Fruit fly (Drosophila melanogaster): ENCODE results near the gene Sgs8.

Sgs8 gene

DNA sequence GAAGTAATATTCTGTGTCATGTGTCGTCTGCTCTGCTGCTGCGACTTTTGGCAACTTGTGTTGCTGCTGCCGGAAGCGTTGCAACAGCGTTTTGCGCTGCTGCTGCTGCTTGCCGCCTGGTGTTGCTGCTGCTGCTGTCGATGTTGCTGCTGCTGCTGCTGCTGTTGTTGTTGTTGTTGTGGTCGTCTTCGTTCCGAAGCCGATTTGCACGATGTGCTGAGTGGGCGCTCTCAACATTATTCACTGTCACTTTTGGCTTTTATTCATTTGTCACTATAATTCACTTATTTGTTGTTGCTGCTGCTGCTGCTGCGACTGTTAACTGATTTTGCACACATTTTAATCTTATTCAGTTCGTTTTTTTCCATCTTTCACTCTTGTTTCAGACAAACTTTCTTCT lies 33.2 kb upstream of the Sgs8 start:
- TF ChIP-seq CG7271 (tag; optimal IDR thresholded peaks at IDR 0.05), result no peak
- no peak for TF ChIP-seq nerfin-1 (tag; optimal IDR thresholded peaks at IDR 0.05)
- TF ChIP-seq CG2889 (GFP tag; IDR thresholded peaks at IDR 0.05), result no peak
- no peak for TF ChIP-seq CG17328 (GFP tag; IDR thresholded peaks at IDR 0.05)
- peak in 1 of 2 experiments; percentile 49 for TF ChIP-seq Dfd (GFP tag; optimal IDR thresholded peaks at IDR 0.05)
- TF ChIP-seq CG13894 (tag; optimal IDR thresholded peaks at IDR 0.05), result no peak

DNA sequence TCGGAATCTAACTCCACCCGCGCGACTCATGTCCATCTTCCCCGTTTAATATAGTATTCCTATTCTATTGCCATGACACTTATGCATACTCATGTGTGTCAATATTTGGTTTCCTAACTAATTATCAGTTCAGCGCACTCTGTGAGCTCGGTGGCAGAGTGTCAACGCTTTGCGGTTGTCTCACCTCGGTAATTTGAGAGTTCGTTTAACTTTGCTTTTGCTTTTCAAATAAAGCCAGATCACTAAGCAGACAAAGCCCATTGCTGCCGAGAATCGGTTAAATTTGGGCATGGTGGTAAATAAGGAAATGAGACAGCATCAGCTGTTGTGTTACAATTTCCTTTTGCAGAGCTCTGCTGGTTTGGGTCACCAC lies 31.1 kb upstream of the Sgs8 start:
- peak; percentile 38 for TF ChIP-seq unpg (GFP tag; optimal IDR thresholded peaks at IDR 0.05)
- peak; percentile 21 for TF ChIP-seq CG7745 (tag; optimal IDR thresholded peaks at IDR 0.05)
- no peak for TF ChIP-seq CG3065 (GFP tag; optimal IDR thresholded peaks at IDR 0.05)
- no peak for TF ChIP-seq dimm (GFP tag; IDR thresholded peaks at IDR 0.05)
- TF ChIP-seq CG3407 (GFP tag; optimal IDR thresholded peaks at IDR 0.05), result peak; percentile 63
- TF ChIP-seq CG12299 (tag; optimal IDR thresholded peaks at IDR 0.05), result peak; percentile 11
- TF ChIP-seq sens-2 (GFP tag; IDR thresholded peaks at IDR 0.05), result no peak
- TF ChIP-seq CG17568 (GFP tag; optimal IDR thresholded peaks at IDR 0.05), result peak; percentile 75
- TF ChIP-seq CG31441 (GFP tag; IDR thresholded peaks at IDR 0.05), result no peak
- peak; percentile 21; the same call in 1 of the 2 replicates for TF ChIP-seq CG1024 (GFP tag; IDR thresholded peaks at IDR 0.05)
- peak; percentile 29; the same call in 1 of the 2 replicates for TF ChIP-seq onecut (GFP tag; IDR thresholded peaks at IDR 0.05)
- TF ChIP-seq CG8290 (GFP tag; optimal IDR thresholded peaks at IDR 0.05), result no peak
- TF ChIP-seq CG8290 (tag; optimal IDR thresholded peaks at IDR 0.05), result peak in 1 of 2 experiments; percentile 32
- peak; percentile 3; the same call in 1 of the 4 replicates for TF ChIP-seq chinmo (GFP tag; IDR thresholded peaks at IDR 0.05; ENCODE audit: partially characterized antibody)
- no peak for TF ChIP-seq CG3838 (GFP tag; optimal IDR thresholded peaks at IDR 0.05)
- TF ChIP-seq CG7987 (GFP tag; optimal IDR thresholded peaks at IDR 0.05), result peak; percentile 80
- peak; percentile 64 for TF ChIP-seq eyg (GFP tag; optimal IDR thresholded peaks at IDR 0.05)
- peak; percentile 54 for TF ChIP-seq Fer1 (GFP tag; optimal IDR thresholded peaks at IDR 0.05)
- peak; percentile 57 for TF ChIP-seq org-1 (GFP tag; optimal IDR thresholded peaks at IDR 0.05)
- TF ChIP-seq CG11695 (GFP tag; IDR thresholded peaks at IDR 0.05), result no peak
- peak; percentile 24 for TF ChIP-seq sens (GFP tag)
- no peak for TF ChIP-seq CG2120 (GFP tag; optimal IDR thresholded peaks at IDR 0.05)
- no peak for TF ChIP-seq h (optimal IDR thresholded peaks at IDR 0.05)
- TF ChIP-seq Hey (tag; optimal IDR thresholded peaks at IDR 0.05), result peak; percentile 3
- TF ChIP-seq CG2202 (tag; optimal IDR thresholded peaks at IDR 0.05), result peak; percentile 72
- TF ChIP-seq Myb (GFP tag; optimal IDR thresholded peaks at IDR 0.05), result no peak
- TF ChIP-seq CG6813 (GFP tag; optimal IDR thresholded peaks at IDR 0.05), result peak; percentile 42
- TF ChIP-seq CG6254 (GFP tag; optimal IDR thresholded peaks at IDR 0.05), result peak; percentile 19
- no peak for TF ChIP-seq ap (GFP tag; IDR thresholded peaks at IDR 0.05)
- TF ChIP-seq nau (GFP tag; optimal IDR thresholded peaks at IDR 0.05), result peak; percentile 64
- no peak for TF ChIP-seq bowl (GFP tag; IDR thresholded peaks at IDR 0.05)
- peak; percentile 30 for TF ChIP-seq CG1233 (GFP tag; optimal IDR thresholded peaks at IDR 0.05)
- TF ChIP-seq jigr1 (GFP tag; IDR thresholded peaks at IDR 0.05), result no peak
- TF ChIP-seq CG17385 (GFP tag; optimal IDR thresholded peaks at IDR 0.05), result peak; percentile 17
- TF ChIP-seq CG10431 (GFP tag; optimal IDR thresholded peaks at IDR 0.05), result peak; percentile 23
- TF ChIP-seq CG11504 (tag; optimal IDR thresholded peaks at IDR 0.05), result peak; percentile 13
- no peak for TF ChIP-seq Trl (optimal IDR thresholded peaks at IDR 0.05)
- peak; percentile 17 for TF ChIP-seq Trl (GFP tag; optimal IDR thresholded peaks at IDR 0.05)
- 0 out of 3 replicates have a peak, but pooled peaks have one; percentile 39 for TF ChIP-seq CG2199 (GFP tag; IDR thresholded peaks at IDR 0.05)
- TF ChIP-seq CG8944 (GFP tag; optimal IDR thresholded peaks at IDR 0.05), result peak; percentile 19
- peak; percentile 5 for TF ChIP-seq CG10654 (GFP tag; optimal IDR thresholded peaks at IDR 0.05)
- TF ChIP-seq mirr (GFP tag; optimal IDR thresholded peaks at IDR 0.05), result peak; percentile 68
- TF ChIP-seq chn (GFP tag; optimal IDR thresholded peaks at IDR 0.05), result no peak
- 0 out of 2 replicates have a peak, but pooled peaks have one; percentile 37 for TF ChIP-seq sob (GFP tag; IDR thresholded peaks at IDR 0.05)
- TF ChIP-seq CG13296 (GFP tag; optimal IDR thresholded peaks at IDR 0.05), result peak; percentile 55
